Fruit fly (Drosophila melanogaster): ENCODE results near the gene CG12278.
A peak's percentile ranks its signal among the peaks of the same experiment; 100 is the strongest.

The CG12278 gene

dm6 chr3R:21066469-21067284 lies 22.8 kb downstream of the CG12278 start (continued):
- no peak for TF ChIP-seq Doc2 (GFP tag; IDR thresholded peaks at IDR 0.05)

- no peak for TF ChIP-seq Hsf (GFP tag; optimal IDR thresholded peaks at IDR 0.05)
- TF ChIP-seq exex (tag; optimal IDR thresholded peaks at IDR 0.05) = peak; percentile 67
- TF ChIP-seq Nf-YC (tag; optimal IDR thresholded peaks at IDR 0.05) = no peak
- no peak for TF ChIP-seq CG4617 (GFP tag; optimal IDR thresholded peaks at IDR 0.05; ENCODE audit: borderline replicate concordance)
- TF ChIP-seq CG2678 (tag; optimal IDR thresholded peaks at IDR 0.05) = no peak
Measured at dm6 chr3R:21067543-21067942, 23.7 kb downstream of the CG12278 start.

DNA sequence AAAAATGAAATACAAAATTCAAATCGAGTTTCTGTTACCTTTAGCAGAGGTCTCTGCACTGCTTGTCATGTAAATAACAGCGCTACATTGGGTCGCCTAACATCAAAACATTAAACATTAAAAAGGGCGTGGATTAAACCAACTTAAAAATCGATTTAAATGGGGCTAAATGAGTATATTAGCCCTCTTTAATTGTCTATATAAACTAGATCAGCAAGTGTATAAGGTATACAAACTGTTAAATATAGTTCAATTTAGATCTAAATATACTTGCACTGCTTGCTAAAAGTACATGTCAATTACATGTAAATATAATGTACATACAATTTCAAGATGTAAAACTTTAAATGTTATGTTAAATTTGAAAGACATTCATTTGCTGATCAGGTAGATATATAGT lies 25.9 kb downstream of the CG12278 start:
- peak in 1 of 2 experiments; percentile 4 for TF ChIP-seq insv (GFP tag; optimal IDR thresholded peaks at IDR 0.05)
- peak in 1 of 2 experiments; percentile 54 for TF ChIP-seq Dfd (GFP tag; optimal IDR thresholded peaks at IDR 0.05)
- no peak for TF ChIP-seq Vsx1 (GFP tag; optimal IDR thresholded peaks at IDR 0.05)
- TF ChIP-seq Med (GFP tag) = peak; percentile 28
- peak; percentile 24 for TF ChIP-seq sug (tag; optimal IDR thresholded peaks at IDR 0.05)
- TF ChIP-seq vnd (GFP tag; IDR thresholded peaks at IDR 0.05; ENCODE audit: partially characterized antibody) = no peak
- TF ChIP-seq stwl (tag; optimal IDR thresholded peaks at IDR 0.05) = peak; percentile 19
- TF ChIP-seq CTCF (GFP tag; optimal IDR thresholded peaks at IDR 0.05) = peak; percentile 81
- no peak for TF ChIP-seq B-H1 (GFP tag; IDR thresholded peaks at IDR 0.05)
- TF ChIP-seq CG7839 (tag; optimal IDR thresholded peaks at IDR 0.05) = no peak
- peak; percentile 52; the same call in 2 of the 3 replicates for TF ChIP-seq CG16813 (GFP tag; IDR thresholded peaks at IDR 0.05; ENCODE audit: partially characterized antibody)
- peak; percentile 78 for TF ChIP-seq CG8478 (optimal IDR thresholded peaks at IDR 0.05)
- TF ChIP-seq CG31365 (tag; optimal IDR thresholded peaks at IDR 0.05) = peak; percentile 91
- no peak for TF ChIP-seq nerfin-2 (GFP tag; IDR thresholded peaks at IDR 0.05; ENCODE audit: partially characterized antibody)
- no peak for TF ChIP-seq B-H2 (GFP tag; optimal IDR thresholded peaks at IDR 0.05)
- peak; percentile 20 for TF ChIP-seq Dp (GFP tag; optimal IDR thresholded peaks at IDR 0.05)
- no peak for TF ChIP-seq Mes4 (GFP tag; optimal IDR thresholded peaks at IDR 0.05)
- TF ChIP-seq E2f2 (GFP tag; IDR thresholded peaks at IDR 0.05) = 0 out of 2 replicates have a peak, but pooled peaks have one; percentile 31
- TF ChIP-seq p53 (GFP tag; optimal IDR thresholded peaks at IDR 0.05) = no peak
- peak; percentile 40; the same call in 1 of the 2 replicates for TF ChIP-seq Scr (GFP tag; IDR thresholded peaks at IDR 0.05; ENCODE audit: partially characterized antibody)
- no peak for TF ChIP-seq da (GFP tag; optimal IDR thresholded peaks at IDR 0.05)
- peak; percentile 11 for TF ChIP-seq nmo (GFP tag; optimal IDR thresholded peaks at IDR 0.05)
- TF ChIP-seq Myb (GFP tag; optimal IDR thresholded peaks at IDR 0.05) = peak; percentile 59
- peak; percentile 12 for TF ChIP-seq CG14710 (tag; optimal IDR thresholded peaks at IDR 0.05)
- peak; percentile 62 for TF ChIP-seq knrl (GFP tag; IDR thresholded peaks at IDR 0.05; ENCODE audit: partially characterized antibody)
- TF ChIP-seq Dip2 (GFP tag; IDR thresholded peaks at IDR 0.05) = no peak
- TF ChIP-seq CG4404 (GFP tag; IDR thresholded peaks at IDR 0.05) = no peak
- TF ChIP-seq CG17361 (GFP tag; IDR thresholded peaks at IDR 0.05) = 0 out of 3 replicates have a peak, but pooled peaks have one; percentile 21
- no peak for TF ChIP-seq lola (GFP tag; optimal IDR thresholded peaks at IDR 0.05)
- peak in 1 of 2 experiments; percentile 72 for TF ChIP-seq Eip74EF (GFP tag; optimal IDR thresholded peaks at IDR 0.05)
- peak; percentile 43 for TF ChIP-seq Bgb (GFP tag; IDR thresholded peaks at IDR 0.05; ENCODE audit: partially characterized antibody)
